Fruit fly (Drosophila melanogaster) whole organism, larva: Measurements from ENCODE around the gene mRpS18C.
A peak's percentile ranks its signal among the peaks of the same experiment; 100 is the strongest.

ENCODE experiments used
- noc ChIP-seq: fragments of 200-800 bp; sonication (Bioruptor generic); optimal IDR thresholded peaks from 3 replicates; lab custom pipeline; 2019; ENCODE audit warnings: missing biosample characterization, mild to moderate bottlenecking, missing genetic modification characterization, moderate library complexity

The mRpS18C gene

DNA sequence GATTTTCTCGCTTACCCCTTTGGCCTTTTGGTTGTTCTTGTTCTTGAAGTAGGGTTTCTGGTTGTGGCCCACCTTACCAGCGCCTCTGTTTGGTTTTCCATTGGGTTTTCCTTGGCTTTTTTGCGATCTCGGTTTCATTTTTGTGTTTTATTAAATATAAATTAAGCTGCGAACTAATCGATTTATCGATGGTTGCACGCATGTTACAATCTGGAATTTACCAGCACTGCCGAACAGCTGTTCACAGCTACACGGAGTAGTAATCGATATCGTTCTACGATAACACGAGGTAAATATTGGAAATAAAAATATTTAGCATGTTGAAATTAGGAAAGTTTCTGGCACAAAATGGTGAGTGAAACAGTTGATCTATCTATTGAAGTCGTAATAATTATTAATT, at the start of gene mRpS18C, which contains the start of gene CG15535:
Gene mRpS18C (plus strand): TSS at position 280 of the 400 bp plus-strand sequence.
Gene CG15535 (minus strand): TSS at position 235 of the 400 bp plus-strand sequence.
- no peak for TF ChIP-seq noc (tag; lab: Kevin White, UChicago)

DNA sequence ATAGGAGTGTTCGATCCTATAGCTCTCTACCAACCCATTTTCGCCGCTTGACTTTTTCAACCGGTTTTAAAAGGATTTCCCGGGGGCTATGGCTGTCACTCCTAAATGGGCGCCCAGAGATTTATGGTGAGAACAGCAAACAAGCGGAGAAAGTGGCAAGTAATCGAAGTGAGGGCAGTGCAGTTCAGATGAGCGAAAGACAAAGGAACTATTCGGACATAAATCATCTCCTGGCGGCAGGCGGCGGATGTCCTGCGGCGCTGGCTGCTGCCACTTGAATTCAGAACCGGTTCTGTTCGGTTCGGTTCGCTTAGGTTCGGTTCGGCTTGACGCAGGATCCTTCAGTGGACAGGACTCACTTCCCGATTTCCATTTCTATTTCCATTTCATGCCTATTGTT, 40.6 kb upstream of the mRpS18C start:
- TF ChIP-seq noc (tag; lab: Kevin White, UChicago), result no peak

DNA sequence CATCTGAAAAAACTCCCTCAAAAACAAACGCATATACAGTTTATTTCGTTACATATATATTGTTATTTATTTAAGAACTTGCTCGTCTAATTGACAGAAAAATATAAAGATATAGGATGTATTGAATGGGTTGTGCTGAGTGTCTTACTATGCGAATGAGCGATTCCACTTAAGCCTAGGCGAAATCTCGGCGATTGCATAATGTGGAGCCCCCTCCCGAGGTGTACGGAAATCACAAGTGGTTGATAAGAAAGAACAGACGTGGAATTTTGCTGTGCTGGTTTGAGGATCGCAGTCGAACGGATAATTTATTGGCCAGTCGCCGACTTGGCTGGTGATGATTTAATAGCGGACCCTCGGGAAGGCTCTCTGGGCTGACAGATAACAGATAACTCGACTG, 38.2 kb upstream of the mRpS18C start:
- peak; percentile 44 for TF ChIP-seq noc (tag; lab: Kevin White, UChicago)

DNA sequence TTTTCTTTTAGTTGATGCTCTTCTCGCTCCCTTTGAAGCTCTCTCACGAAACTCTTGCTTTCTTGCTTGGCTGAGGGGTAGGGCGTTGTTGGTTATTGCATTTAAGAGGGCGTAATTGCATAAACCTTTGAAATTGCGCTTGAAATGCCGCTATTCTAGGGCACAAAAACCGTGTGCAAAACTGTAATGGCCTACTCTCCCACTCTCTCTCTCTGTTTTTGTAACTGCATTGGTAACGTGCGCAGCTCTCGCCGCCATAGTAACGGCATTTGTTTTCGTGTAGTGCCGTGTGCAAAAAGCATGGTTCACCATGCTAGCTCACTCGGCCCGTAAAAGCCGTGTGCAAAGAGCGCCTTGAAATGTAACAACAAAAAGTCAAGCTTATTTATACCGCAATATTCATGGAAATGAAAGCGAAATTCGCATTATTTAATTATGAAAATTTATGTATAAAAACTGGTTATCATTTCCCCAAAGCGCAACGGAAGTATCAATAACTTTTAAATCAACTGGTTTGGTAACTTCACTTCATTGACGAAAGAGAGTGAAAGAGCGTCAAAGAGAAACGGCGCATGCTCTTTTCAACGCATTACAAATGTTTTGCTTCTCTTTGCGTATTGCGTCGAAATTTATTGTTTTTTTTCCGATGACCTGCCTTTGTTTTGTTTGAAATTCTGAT, 36.9 kb upstream of the mRpS18C start:
- no peak for TF ChIP-seq noc (tag; lab: Kevin White, UChicago)

DNA sequence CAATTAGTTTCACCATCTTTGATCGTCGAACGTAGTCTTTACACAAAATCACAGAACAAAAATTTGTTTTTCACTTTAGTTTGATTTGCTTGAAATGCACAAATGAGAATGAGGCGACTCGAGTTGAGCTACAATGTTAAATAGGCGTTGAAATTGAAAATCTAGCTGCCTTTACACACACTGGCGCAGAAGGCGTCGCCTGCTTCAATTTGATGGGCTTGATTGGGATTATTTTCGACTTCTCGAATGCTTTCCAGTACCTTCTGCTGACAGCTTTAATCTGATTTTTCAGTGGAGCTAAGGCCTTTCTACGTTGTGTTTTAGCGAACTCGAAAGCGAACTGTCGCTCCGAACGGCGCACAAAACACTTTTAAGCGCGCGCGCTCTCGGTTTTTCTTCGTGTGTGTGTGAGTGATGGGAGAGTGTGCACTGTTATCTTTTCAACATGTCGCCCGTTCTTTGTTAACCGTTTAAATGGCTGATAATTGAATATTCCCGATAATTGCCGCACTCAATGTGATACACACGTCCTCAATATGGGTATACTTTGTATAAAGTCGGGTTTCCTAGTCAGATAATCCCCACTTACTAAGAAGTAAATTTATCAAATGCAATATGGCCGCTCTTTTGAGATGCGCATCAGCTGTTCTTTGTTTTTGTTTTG, 36.1 kb upstream of the mRpS18C start, which contains the start of the genes Fer2LCH and Fer1HCH:
Gene Fer2LCH (plus strand): TSS at position 290 of the 664 bp plus-strand sequence.
Gene Fer1HCH (minus strand): TSS at position 664 of the 664 bp plus-strand sequence.
- no peak for TF ChIP-seq noc (tag; lab: Kevin White, UChicago)

DNA sequence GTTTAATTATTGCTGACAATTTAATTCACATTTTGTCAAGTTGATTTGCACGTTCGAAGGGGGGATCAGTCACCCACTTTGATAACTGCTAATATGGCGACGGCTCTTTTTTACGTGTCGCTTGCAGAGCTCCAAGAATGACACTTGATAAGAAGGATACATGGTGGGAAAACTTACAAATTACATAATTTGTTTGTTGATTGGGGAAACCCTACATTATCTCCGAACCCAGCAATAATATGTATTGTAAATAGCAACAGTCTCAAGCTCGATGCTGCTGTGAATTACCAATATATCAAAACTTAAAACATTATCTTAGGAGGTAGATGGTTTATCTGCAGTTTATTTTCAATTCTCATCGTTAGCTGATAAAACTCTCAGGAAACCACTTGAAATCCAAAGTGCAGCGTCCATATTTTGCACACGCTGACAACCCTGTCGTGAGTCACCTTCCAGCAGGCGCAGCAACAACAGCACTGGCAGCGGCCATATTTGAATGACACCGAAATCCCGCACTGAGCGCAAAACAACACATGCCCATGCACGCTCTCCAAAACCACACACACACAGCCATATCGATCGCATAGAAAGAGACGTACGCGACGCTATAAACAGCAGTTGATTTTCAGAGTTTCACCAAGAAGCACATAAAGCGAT, 35.4 kb upstream of the mRpS18C start:
- TF ChIP-seq noc (tag; lab: Kevin White, UChicago), result peak; percentile 96

DNA sequence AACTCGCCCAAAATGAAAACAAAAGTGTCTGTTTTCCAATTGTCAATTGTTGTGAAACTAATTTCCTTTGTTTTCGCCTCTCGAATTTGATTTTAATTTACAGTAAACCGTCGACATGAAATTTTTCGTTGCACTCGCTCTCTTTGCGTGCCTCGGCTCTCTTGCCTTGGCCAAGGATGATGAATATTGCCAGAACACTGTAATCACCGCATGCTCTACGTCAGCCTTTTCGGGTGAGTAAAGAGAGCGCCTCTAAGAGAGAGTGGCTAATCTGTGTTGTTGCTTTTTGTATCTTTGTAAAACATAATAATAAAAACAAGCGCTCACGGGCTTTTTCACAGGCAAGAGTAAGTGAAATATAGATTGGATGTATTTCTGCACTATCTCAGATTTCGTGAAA, 34.7 kb upstream of the mRpS18C start:
- no peak for TF ChIP-seq noc (tag; lab: Kevin White, UChicago)

DNA sequence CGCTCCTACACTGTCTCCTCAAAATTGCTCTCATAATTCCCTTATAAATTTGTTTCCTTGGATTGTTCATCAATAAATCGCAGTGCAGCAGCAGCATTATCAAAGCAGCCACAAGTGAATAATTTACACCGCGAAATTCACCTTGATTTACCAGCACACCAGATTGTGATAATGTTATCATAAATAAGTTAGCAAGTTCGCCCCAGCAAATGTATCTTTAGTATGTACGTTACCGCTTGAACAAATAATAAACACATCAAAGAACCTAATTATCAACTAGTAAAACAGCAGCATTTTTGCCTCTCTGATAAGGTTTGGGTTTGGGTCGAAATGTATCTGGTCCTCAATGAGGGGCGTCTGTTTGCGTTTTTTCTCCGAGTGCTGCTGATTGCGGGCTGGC, 33.5 kb upstream of the mRpS18C start:
- TF ChIP-seq noc (tag; lab: Kevin White, UChicago), result peak; percentile 57

DNA sequence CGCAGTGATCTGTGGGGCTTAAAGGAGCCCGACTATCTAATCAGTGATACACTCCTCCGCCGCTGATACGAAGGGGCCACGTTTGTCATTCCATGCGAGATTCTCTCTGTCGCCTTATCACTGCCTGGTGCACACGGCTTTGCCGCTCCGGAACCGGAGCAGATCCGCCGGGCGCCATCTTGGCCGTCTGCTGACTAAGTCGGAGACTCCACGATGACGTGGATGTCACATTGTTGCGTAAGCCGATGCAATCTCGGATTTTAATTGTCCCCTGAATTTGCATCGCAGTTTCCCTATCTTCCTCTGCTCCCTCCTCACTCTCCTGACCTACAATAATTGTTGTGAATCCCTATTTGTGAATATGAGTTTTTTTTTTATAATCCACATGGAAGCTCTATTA, 32.7 kb upstream of the mRpS18C start:
- TF ChIP-seq noc (tag; lab: Kevin White, UChicago), result no peak

DNA sequence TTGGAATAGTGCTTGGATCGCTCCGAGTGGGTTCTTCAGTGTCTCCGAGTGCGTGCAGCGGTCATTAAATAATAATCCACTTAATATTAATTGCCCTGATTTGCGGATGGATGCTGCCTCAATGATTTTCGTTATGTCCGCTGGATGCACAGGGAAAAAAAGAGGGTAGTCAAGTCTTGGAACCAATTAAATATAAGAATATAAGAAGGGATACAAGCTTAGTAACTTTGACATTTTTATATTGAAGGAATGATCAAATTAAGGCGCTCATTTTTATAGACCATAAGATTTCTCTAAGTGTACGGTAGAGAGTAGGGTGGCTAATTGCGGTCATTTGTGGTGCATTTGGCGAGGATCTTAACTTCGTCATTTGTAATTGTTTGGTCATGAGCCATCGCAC, 31.8 kb upstream of the mRpS18C start:
- TF ChIP-seq noc (tag; lab: Kevin White, UChicago), result no peak

DNA sequence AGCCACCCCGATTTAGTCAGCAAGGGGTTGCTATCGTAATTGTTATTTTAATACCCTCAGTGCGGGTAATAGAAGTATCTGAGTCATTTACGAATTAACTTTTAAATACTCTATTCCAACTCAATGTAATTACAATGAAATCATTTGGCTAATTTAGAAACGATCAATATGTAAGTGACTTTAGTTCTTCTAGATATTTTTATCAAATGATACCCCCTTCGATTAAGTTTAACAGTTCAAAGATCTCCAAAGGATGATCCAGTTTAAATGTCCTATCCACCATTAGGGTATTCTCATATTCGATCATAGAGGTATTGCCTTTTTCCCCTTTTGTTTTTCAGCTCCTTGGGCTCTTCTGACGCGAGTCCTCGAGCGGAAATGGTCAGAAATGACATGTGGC, 29.9 kb upstream of the mRpS18C start:
- TF ChIP-seq noc (tag; lab: Kevin White, UChicago), result no peak

DNA sequence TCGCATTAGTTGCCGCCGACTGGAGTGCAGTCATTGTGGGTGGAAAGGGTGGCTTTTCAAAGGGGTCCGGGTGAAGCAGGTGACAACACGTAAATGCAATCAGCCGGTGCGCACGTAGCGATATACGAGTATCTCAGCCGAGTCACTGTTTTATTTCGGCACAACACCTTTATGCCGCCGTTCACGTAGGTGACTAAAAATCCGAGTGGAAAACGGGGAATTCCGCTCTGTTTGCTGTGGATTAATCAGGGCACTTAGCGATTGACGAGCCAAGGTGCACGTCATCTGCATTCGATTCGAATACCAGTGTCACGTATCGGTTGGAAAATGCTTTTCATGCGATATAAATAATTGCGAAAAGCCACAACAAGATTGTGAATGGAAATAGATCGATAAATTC, 17.3 kb upstream of the mRpS18C start:
- TF ChIP-seq noc (tag; lab: Kevin White, UChicago), result no peak

DNA sequence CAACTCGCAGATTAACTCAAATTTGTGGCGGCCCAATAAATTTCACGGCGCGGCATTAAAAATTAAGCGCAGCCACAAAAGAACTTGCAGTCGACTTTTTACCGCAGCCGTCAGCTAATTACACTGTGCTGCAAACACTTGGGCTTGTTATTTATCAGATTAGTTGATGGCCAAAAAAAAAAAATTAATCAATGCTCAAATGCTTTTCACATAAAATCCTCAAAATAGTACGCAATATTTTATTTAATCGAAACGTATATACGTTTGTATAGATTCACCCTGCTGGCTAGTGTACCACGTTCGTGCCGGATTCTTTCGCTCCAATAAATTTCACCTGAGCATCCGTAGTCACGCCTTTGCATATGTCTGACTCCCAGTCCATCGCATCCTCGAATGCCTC, 10.0 kb upstream of the mRpS18C start:
- no peak for TF ChIP-seq noc (tag; lab: Kevin White, UChicago)

DNA sequence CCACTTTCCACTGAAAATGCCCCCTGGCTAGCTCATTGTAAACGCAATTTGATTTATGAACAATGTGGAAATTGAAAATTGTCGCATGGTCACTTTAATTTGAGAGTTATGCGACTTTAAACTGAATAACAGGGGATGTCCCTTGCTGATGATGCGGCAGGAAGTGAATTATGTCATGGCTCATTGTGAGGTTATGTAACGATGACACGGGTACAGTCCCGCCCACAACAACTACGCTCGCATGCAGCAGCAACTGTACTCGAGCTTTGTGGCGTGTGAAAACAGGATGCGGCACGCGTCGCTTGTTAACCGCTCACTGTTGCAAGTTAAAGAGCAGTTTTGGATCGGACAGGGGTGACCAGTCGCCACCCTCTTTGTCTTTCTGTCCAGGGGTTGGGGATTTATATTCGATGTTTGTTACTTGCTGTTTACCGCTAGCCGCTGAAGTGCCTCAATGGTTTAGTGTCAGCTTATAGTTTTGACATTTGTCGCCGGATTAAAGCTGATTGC, 7.0 kb upstream of the mRpS18C start:
- TF ChIP-seq noc (tag; lab: Kevin White, UChicago), result no peak

DNA sequence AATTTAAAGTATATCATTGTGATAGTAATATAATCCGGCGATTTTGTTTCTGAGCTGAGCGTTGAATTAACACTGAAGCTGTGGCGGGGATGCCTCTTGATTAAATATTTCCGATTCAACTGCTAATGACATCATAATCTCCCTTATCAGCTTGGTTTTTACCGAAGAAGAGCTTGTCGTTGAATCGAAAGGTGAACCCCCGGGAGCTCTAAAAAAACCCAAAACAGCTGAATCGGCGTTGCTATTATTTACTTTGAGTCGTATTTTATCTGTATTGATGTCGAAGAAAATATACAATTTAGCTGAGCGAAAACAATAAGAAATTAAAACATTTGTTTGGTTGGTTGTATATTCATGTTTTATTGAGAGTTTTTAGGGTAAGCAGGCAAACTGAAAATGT, 4.6 kb upstream of the mRpS18C start:
- TF ChIP-seq noc (tag; lab: Kevin White, UChicago), result no peak

DNA sequence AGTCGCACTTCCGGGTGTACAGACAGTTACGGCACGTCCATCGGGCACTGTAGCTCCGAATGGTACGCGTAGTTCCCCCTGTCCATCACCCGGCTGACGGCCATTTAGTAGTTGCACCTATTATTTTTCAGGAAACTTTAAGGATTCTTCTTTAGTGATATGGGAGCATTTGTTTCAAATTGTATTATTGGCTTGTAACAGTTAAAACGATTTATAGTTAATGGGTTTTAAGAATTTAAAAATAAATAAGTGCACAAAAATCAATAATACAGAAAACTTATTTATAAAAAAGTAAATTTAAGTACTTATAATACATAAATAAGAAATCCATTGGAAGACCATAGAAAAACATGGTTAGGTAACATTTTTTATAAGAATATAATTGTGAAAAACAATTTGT, 903 bp upstream of the mRpS18C start, which contains the start of the genes CG2217 and CG42740:
Gene CG2217 (minus strand): TSS at position 101 of the 400 bp plus-strand sequence.
Gene CG42740 (minus strand): TSS at position 101 of the 400 bp plus-strand sequence.
- no peak for TF ChIP-seq noc (tag; lab: Kevin White, UChicago)
